Fruit fly (Drosophila melanogaster) whole organism, embryonic: ENCODE data around the gene CG31100.

Experiments
- Abd-B ChIP-seq: fragments of 200-800 bp; sonication (Bioruptor generic); optimal IDR thresholded peaks from 2 replicates; lab custom pipeline; 2018; ENCODE audit warnings: missing biosample characterization, mild to moderate bottlenecking, missing genetic modification characterization, moderate library complexity
- Adf1 ChIP-seq: fragments of 200-800 bp; sonication (Bioruptor generic); IDR thresholded peaks from 2 replicates; pipeline ENCODE4 v1.3.6; 2022; ENCODE audit warnings: missing biosample characterization, missing genetic modification characterization
- BEAF-32 ChIP-seq: fragments of 200-800 bp; sonication (Bioruptor generic); optimal IDR thresholded peaks from 3 replicates; lab custom pipeline; 2017; ENCODE audit warnings: missing biosample characterization, missing genetic modification characterization, mild to moderate bottlenecking, moderate library complexity, missing genetic modification reagents
- CG10267 ChIP-seq: fragments of 200-800 bp; sonication (Bioruptor generic); optimal IDR thresholded peaks from 2 replicates; lab custom pipeline; 2018; ENCODE audit warnings: missing biosample characterization, mild to moderate bottlenecking, missing genetic modification characterization, moderate library complexity
- CG12155 ChIP-seq: fragments of 200-800 bp; sonication (Bioruptor generic); optimal IDR thresholded peaks from 3 replicates; lab custom pipeline; 2016; ENCODE audit warnings: missing biosample characterization, missing genetic modification characterization
- CG12391 ChIP-seq: fragments of 200-800 bp; sonication (Bioruptor generic); optimal IDR thresholded peaks from 3 replicates; lab custom pipeline; 2018; ENCODE audit warnings: missing biosample characterization, mild to moderate bottlenecking, missing genetic modification characterization, moderate library complexity
- CG13624 ChIP-seq: fragments of 200-800 bp; sonication (Bioruptor generic); optimal IDR thresholded peaks from 2 replicates; lab custom pipeline; 2016; ENCODE audit warnings: missing biosample characterization, missing genetic modification characterization
- CG14667 ChIP-seq: fragments of 200-800 bp; sonication (Bioruptor generic); IDR thresholded peaks from 2 replicates; pipeline ENCODE4 v1.3.6; 2022; ENCODE audit warnings: missing biosample characterization, missing genetic modification characterization
- CG14710 ChIP-seq: fragments of 200-800 bp; sonication (Bioruptor generic); optimal IDR thresholded peaks from 3 replicates; lab custom pipeline; 2019; ENCODE audit warnings: missing biosample characterization, mild to moderate bottlenecking, missing genetic modification characterization, moderate library complexity
- CG15514 ChIP-seq: fragments of 200-800 bp; sonication (Bioruptor generic); optimal IDR thresholded peaks from 3 replicates; lab custom pipeline; 2017; ENCODE audit warnings: missing biosample characterization, missing genetic modification characterization, mild to moderate bottlenecking, moderate library complexity, missing genetic modification reagents
- CG15601 ChIP-seq: fragments of 200-800 bp; sonication (Bioruptor generic); optimal IDR thresholded peaks from 3 replicates; lab custom pipeline; 2019; ENCODE audit warnings: missing biosample characterization, mild to moderate bottlenecking, missing genetic modification characterization, moderate library complexity
- CG16813 ChIP-seq: fragments of 200-800 bp; sonication (Bioruptor generic); IDR thresholded peaks from 3 replicates; pipeline ENCODE4 v1.3.6; 2022; ENCODE audit warnings: missing biosample characterization, missing genetic modification characterization; ENCODE audit not compliant: partially characterized antibody
- CG17359 ChIP-seq: fragments of 200-800 bp; sonication (Bioruptor generic); optimal IDR thresholded peaks from 3 replicates; lab custom pipeline; 2018; ENCODE audit warnings: missing biosample characterization, mild to moderate bottlenecking, missing genetic modification characterization, moderate library complexity
- CG18764 ChIP-seq: fragments of 200-800 bp; sonication (Bioruptor generic); optimal IDR thresholded peaks from 3 replicates; lab custom pipeline; 2016; ENCODE audit warnings: missing biosample characterization, missing genetic modification characterization
- CG2120 ChIP-seq: fragments of 200-800 bp; sonication (Bioruptor generic); optimal IDR thresholded peaks from 3 replicates; lab custom pipeline; 2016; ENCODE audit warnings: missing biosample characterization, missing genetic modification characterization
- CG2712 ChIP-seq: fragments of 200-800 bp; optimal IDR thresholded peaks from 3 replicates; lab custom pipeline; 2019; ENCODE audit warnings: missing biosample characterization, mild to moderate bottlenecking, missing genetic modification characterization, moderate library complexity
- CG30020 ChIP-seq: fragments of 200-800 bp; optimal IDR thresholded peaks from 2 replicates; lab custom pipeline; 2019; ENCODE audit warnings: missing biosample characterization, mild to moderate bottlenecking, missing genetic modification characterization, moderate library complexity
- CG33213 ChIP-seq: fragments of 200-800 bp; sonication (Bioruptor generic); optimal IDR thresholded peaks from 3 replicates; lab custom pipeline; 2016; ENCODE audit warnings: missing biosample characterization, missing genetic modification characterization
- CG34224 ChIP-seq: fragments of 200-800 bp; sonication (Bioruptor generic); IDR thresholded peaks from 3 replicates; pipeline ENCODE4 v1.3.6; 2022; ENCODE audit warnings: missing biosample characterization, missing genetic modification characterization; ENCODE audit not compliant: partially characterized antibody
- CG34422 ChIP-seq: fragments of 200-800 bp; sonication (Bioruptor generic); IDR thresholded peaks from 3 replicates; pipeline ENCODE4 v1.3.6; 2022; ENCODE audit warnings: missing biosample characterization, missing genetic modification characterization
- CG8924 ChIP-seq: fragments of 200-800 bp; optimal IDR thresholded peaks from 3 replicates; lab custom pipeline; 2019; ENCODE audit warnings: missing biosample characterization, mild to moderate bottlenecking, missing genetic modification characterization, moderate library complexity
- CTCF ChIP-seq: fragments of 200-800 bp; sonication (Bioruptor generic); optimal IDR thresholded peaks from 2 replicates; lab custom pipeline; 2017; ENCODE audit warnings: missing biosample characterization, mild to moderate bottlenecking, missing genetic modification characterization, moderate library complexity
- Dll ChIP-seq: fragments of 200-800 bp; sonication (Bioruptor generic); IDR thresholded peaks from 4 replicates; pipeline ENCODE4 v1.3.6; 2022; ENCODE audit warnings: missing biosample characterization, missing genetic modification characterization; ENCODE audit not compliant: partially characterized antibody
- Doc3 ChIP-seq: fragments of 200-800 bp; sonication (Bioruptor generic); IDR thresholded peaks from 3 replicates; pipeline ENCODE4 v1.3.6; 2022; ENCODE audit warnings: missing biosample characterization, missing genetic modification characterization; ENCODE audit not compliant: partially characterized antibody
- Eip74EF ChIP-seq, 2 experiments: fragments of 200-800 bp in 1 of 2; fragments of >200 bp in 1 of 2; sonication (Bioruptor generic) in 1 of 2; optimal IDR thresholded peaks; 2 replicates each; lab custom pipeline; 2017 to 2019; ENCODE audit warnings: missing biosample characterization in 2 of 2, missing genetic modification characterization in 2 of 2, mild to moderate bottlenecking in 1 of 2, moderate library complexity in 1 of 2
- Ets97D ChIP-seq: fragments of 200-800 bp; sonication (Bioruptor generic); optimal IDR thresholded peaks from 3 replicates; lab custom pipeline; 2016; ENCODE audit warnings: missing biosample characterization, missing genetic modification characterization
- Fer1 ChIP-seq: fragments of 200-800 bp; sonication (Bioruptor generic); optimal IDR thresholded peaks from 2 replicates; lab custom pipeline; 2017; ENCODE audit warnings: missing biosample characterization, mild to moderate bottlenecking, missing genetic modification characterization
- Fer2 ChIP-seq: fragments of 200-800 bp; sonication (Bioruptor generic); optimal IDR thresholded peaks from 2 replicates; lab custom pipeline; 2018; ENCODE audit warnings: missing biosample characterization, mild to moderate bottlenecking, missing genetic modification characterization, moderate library complexity
- Fer3 ChIP-seq: fragments of 200-800 bp; sonication (Bioruptor generic); optimal IDR thresholded peaks from 2 replicates; lab custom pipeline; 2018; ENCODE audit warnings: missing biosample characterization, mild to moderate bottlenecking, missing genetic modification characterization, moderate library complexity
- HmgZ ChIP-seq: fragments of 200-800 bp; sonication (Bioruptor generic); optimal IDR thresholded peaks from 2 replicates; lab custom pipeline; 2018; ENCODE audit warnings: missing biosample characterization, mild to moderate bottlenecking, missing genetic modification characterization
- Lhr ChIP-seq: fragments of 200-800 bp; sonication (Bioruptor generic); optimal IDR thresholded peaks from 3 replicates; lab custom pipeline; 2017; ENCODE audit warnings: mild to moderate bottlenecking, missing biosample characterization, missing genetic modification reagents, missing genetic modification characterization
- MBD-R2 ChIP-seq: fragments of 200-800 bp; sonication (Bioruptor generic); IDR thresholded peaks from 2 replicates; pipeline ENCODE4 v1.3.6; 2022; ENCODE audit warnings: missing biosample characterization, missing genetic modification characterization
- MESR4 ChIP-seq: fragments of 200-800 bp; sonication (Bioruptor generic); optimal IDR thresholded peaks from 2 replicates; lab custom pipeline; 2018; ENCODE audit warnings: missing biosample characterization, mild to moderate bottlenecking, missing genetic modification characterization, moderate library complexity
- MTF-1 ChIP-seq: fragments of 200-800 bp; sonication (Bioruptor generic); optimal IDR thresholded peaks from 2 replicates; lab custom pipeline; 2018; ENCODE audit warnings: missing biosample characterization, mild to moderate bottlenecking, missing genetic modification characterization, borderline replicate concordance
- Mes4 ChIP-seq: fragments of 200-800 bp; sonication (Bioruptor generic); optimal IDR thresholded peaks from 2 replicates; lab custom pipeline; 2016; ENCODE audit warnings: missing biosample characterization, missing genetic modification characterization
- Rfx ChIP-seq: fragments of 200-800 bp; sonication (Bioruptor generic); IDR thresholded peaks from 2 replicates; pipeline ENCODE4 v1.3.6; 2022; ENCODE audit warnings: missing biosample characterization, missing genetic modification characterization
- Sin3A ChIP-seq: fragments of >200 bp; optimal IDR thresholded peaks from 2 replicates; lab custom pipeline; 2018
- Sry-δ ChIP-seq: fragments of 200-800 bp; sonication (Bioruptor generic); optimal IDR thresholded peaks from 2 replicates; lab custom pipeline; 2016; ENCODE audit warnings: missing biosample characterization, missing genetic modification characterization
- YL-1 ChIP-seq: fragments of 200-800 bp; sonication (Bioruptor generic); optimal IDR thresholded peaks from 3 replicates; lab custom pipeline; 2017; ENCODE audit warnings: missing biosample characterization, mild to moderate bottlenecking, missing genetic modification characterization
- amos ChIP-seq: fragments of 200-800 bp; sonication (Bioruptor generic); IDR thresholded peaks from 2 replicates; pipeline ENCODE4 v1.3.6; 2022; ENCODE audit warnings: missing biosample characterization, missing genetic modification characterization; ENCODE audit not compliant: partially characterized antibody
- ase ChIP-seq: fragments of 200-800 bp; sonication (Bioruptor generic); IDR thresholded peaks from 3 replicates; pipeline ENCODE4 v1.3.6; 2022; ENCODE audit warnings: missing biosample characterization, missing genetic modification characterization
- chinmo ChIP-seq: fragments of 200-800 bp; sonication (Bioruptor generic); IDR thresholded peaks from 4 replicates; pipeline ENCODE4 v1.3.6; 2022; ENCODE audit warnings: missing biosample characterization, missing genetic modification characterization; ENCODE audit not compliant: partially characterized antibody
- hb ChIP-seq: fragments of 200-800 bp; sonication (Bioruptor generic); IDR thresholded peaks from 3 replicates; pipeline ENCODE4 v1.3.6; 2022; ENCODE audit warnings: missing biosample characterization, missing genetic modification characterization; ENCODE audit not compliant: partially characterized antibody
- knrl ChIP-seq: fragments of 200-800 bp; sonication (Bioruptor generic); IDR thresholded peaks from 3 replicates; pipeline ENCODE4 v1.3.6; 2022; ENCODE audit warnings: missing biosample characterization, missing genetic modification characterization; ENCODE audit not compliant: partially characterized antibody
- nerfin-1 ChIP-seq: fragments of 200-800 bp; sonication (Bioruptor generic); optimal IDR thresholded peaks from 3 replicates; lab custom pipeline; 2019; ENCODE audit warnings: missing biosample characterization, mild to moderate bottlenecking, missing genetic modification characterization, moderate library complexity
- nmo ChIP-seq: fragments of 200-800 bp; sonication (Bioruptor generic); optimal IDR thresholded peaks from 2 replicates; lab custom pipeline; 2018; ENCODE audit warnings: missing biosample characterization, mild to moderate bottlenecking, missing genetic modification characterization, moderate library complexity
- row ChIP-seq: fragments of 200-800 bp; sonication (Bioruptor generic); IDR thresholded peaks from 3 replicates; pipeline ENCODE4 v1.3.6; 2022; ENCODE audit warnings: missing biosample characterization, missing genetic modification characterization
- sug ChIP-seq: fragments of 200-800 bp; optimal IDR thresholded peaks from 2 replicates; lab custom pipeline; 2019; ENCODE audit warnings: missing biosample characterization, mild to moderate bottlenecking, missing genetic modification characterization, moderate library complexity
- wdn ChIP-seq: fragments of 200-800 bp; sonication (Bioruptor generic); IDR thresholded peaks from 2 replicates; pipeline ENCODE4 v1.3.6; 2022; ENCODE audit warnings: missing biosample characterization, missing genetic modification characterization

Gene CG31100

DNA sequence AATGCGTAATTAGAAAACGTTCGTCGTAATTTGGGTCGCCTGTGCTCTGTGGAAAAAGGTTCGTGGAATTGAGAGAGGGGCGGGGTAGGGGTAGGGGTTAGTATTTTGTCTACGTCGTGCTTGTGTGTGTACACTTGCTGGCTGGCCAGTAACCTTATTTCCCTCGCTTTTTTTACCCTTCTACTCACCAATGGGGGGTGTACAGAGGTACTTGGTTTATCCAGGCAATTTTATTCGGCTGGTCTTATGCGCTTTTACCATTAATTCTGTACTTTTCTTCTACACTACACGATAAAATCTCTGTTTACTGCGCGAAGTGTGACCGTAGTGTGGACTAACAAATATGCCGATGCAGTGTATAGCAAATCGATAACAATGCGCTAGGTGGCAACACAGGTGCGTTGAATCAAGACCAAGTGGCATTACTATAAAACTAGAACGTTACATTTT, 16.3 kb upstream of the CG31100 start, which contains the start of gene tgo (continued):
- no peak for TF ChIP-seq Eip74EF (GFP tag; optimal IDR thresholded peaks at IDR 0.05; lab: Kevin White, UChicago)
- peak; percentile 17 for TF ChIP-seq CG33213 (GFP tag; lab: Kevin White, UChicago)
- peak; percentile 61 for TF ChIP-seq CG10267 (tag; lab: Kevin White, UChicago)
- TF ChIP-seq Fer1 (GFP tag; lab: Kevin White, UChicago) = peak; percentile 69
- peak; percentile 3 for TF ChIP-seq CG12155 (GFP tag; lab: Kevin White, UChicago)
- peak; percentile 65 for TF ChIP-seq Sin3A (lab: Kevin White, UChicago)
- TF ChIP-seq CG18764 (GFP tag; lab: Kevin White, UChicago) = peak; percentile 0
- TF ChIP-seq nerfin-1 (tag; lab: Kevin White, UChicago) = peak; percentile 46
- TF ChIP-seq knrl (GFP tag; lab: Robert Waterston, UW) = peak; percentile 47; the same call in 1 of the 3 replicates
- TF ChIP-seq Fer2 (tag; lab: Kevin White, UChicago) = no peak
- peak; percentile 60 for TF ChIP-seq Sry-δ (GFP tag; lab: Kevin White, UChicago)
- no peak for TF ChIP-seq CG13624
- peak; percentile 43 for TF ChIP-seq CG30020 (tag; lab: Kevin White, UChicago)
- TF ChIP-seq CG17359 (tag; lab: Kevin White, UChicago) = peak; percentile 11
- TF ChIP-seq ase (GFP tag; lab: Robert Waterston, UW) = no peak
- no peak for TF ChIP-seq hb (GFP tag; lab: Robert Waterston, UW)
- TF ChIP-seq CG15514 (GFP tag; lab: Kevin White, UChicago) = peak; percentile 75
- TF ChIP-seq CG16813 (GFP tag; lab: Robert Waterston, UW) = peak; percentile 11; the same call in 1 of the 3 replicates
- peak; percentile 29 for TF ChIP-seq CG8924
- TF ChIP-seq wdn (GFP tag; lab: Robert Waterston, UW) = no peak
- TF ChIP-seq Fer3 (tag; lab: Kevin White, UChicago) = no peak
- no peak for TF ChIP-seq Doc3 (GFP tag; lab: Robert Waterston, UW)
- peak; percentile 80 for TF ChIP-seq CG14710
- peak; percentile 96 for TF ChIP-seq YL-1 (GFP tag; lab: Kevin White, UChicago)
- TF ChIP-seq CG2120 = peak; percentile 4
- TF ChIP-seq Rfx (GFP tag; lab: Robert Waterston, UW) = peak; percentile 34; the same call in 1 of the 2 replicates
- peak; percentile 52 for TF ChIP-seq Ets97D (GFP tag; lab: Kevin White, UChicago)
- TF ChIP-seq sug (tag; lab: Kevin White, UChicago) = peak; percentile 43
- peak; percentile 24; the same call in 1 of the 2 replicates for TF ChIP-seq Adf1 (GFP tag; lab: Robert Waterston, UW)
- TF ChIP-seq BEAF-32 (GFP tag; lab: Kevin White, UChicago) = peak; percentile 65
- TF ChIP-seq Lhr = peak; percentile 79
- TF ChIP-seq CG34422 = peak; percentile 83; the same call in 1 of the 3 replicates
- TF ChIP-seq CG14667 = no peak
- no peak for TF ChIP-seq MTF-1 (GFP tag; lab: Kevin White, UChicago)
- 0 out of 4 replicates have a peak, but pooled peaks have one; percentile 67 for TF ChIP-seq chinmo (GFP tag; lab: Robert Waterston, UW)
- peak; percentile 74 for TF ChIP-seq CG34224
- peak; percentile 52 for TF ChIP-seq nmo (GFP tag; lab: Kevin White, UChicago)
- TF ChIP-seq CG15601 (tag; lab: Kevin White, UChicago) = peak; percentile 33
- TF ChIP-seq CG2712 (tag; lab: Kevin White, UChicago) = peak; percentile 46
- no peak for TF ChIP-seq Mes4 (GFP tag; lab: Kevin White, UChicago)
- 0 out of 4 replicates have a peak, but pooled peaks have one; percentile 58 for TF ChIP-seq Dll
- peak; percentile 28 for TF ChIP-seq CG12391
- TF ChIP-seq CTCF (GFP tag; lab: Kevin White, UChicago) = peak; percentile 42
- peak; percentile 85 for TF ChIP-seq HmgZ (tag; lab: Kevin White, UChicago)
- peak; percentile 62 for TF ChIP-seq amos
- peak; percentile 48 for TF ChIP-seq MBD-R2 (GFP tag; lab: Robert Waterston, UW)
- peak; percentile 96 for TF ChIP-seq MESR4
- peak; percentile 21 for TF ChIP-seq Abd-B (GFP tag; lab: Kevin White, UChicago)
- TF ChIP-seq row = 0 out of 3 replicates have a peak, but pooled peaks have one; percentile 19
